Worm (Caenorhabditis elegans) whole organism, late embryonic: ENCODE results near the gene CD4.11.

Experiments
- K02D7.2 ChIP-seq: sonication (generic microtip); optimal IDR thresholded peaks from 2 replicates; lab custom pipeline; 2017; ENCODE audit warnings: mild to moderate bottlenecking, missing genetic modification characterization, missing compliant biosample characterization
- K09A11.1 ChIP-seq: sonication (generic microtip); optimal IDR thresholded peaks from 2 replicates; lab custom pipeline; 2017; ENCODE audit warnings: antibody characterized with exemption, mild to moderate bottlenecking, missing genetic modification characterization, missing compliant biosample characterization; ENCODE audit not compliant: insufficient read depth
- ama-1 ChIP-seq: fragments of 150-350 bp; optimal IDR thresholded peaks from 2 replicates; lab custom pipeline; 2014
- ceh-19 ChIP-seq: fragments of 200-800 bp; sonication (Bioruptor generic); optimal IDR thresholded peaks from 2 replicates; lab custom pipeline; 2018; ENCODE audit warnings: mild to moderate bottlenecking, missing genetic modification characterization, missing compliant biosample characterization
- ceh-2 ChIP-seq: sonication (generic microtip); optimal IDR thresholded peaks from 2 replicates; lab custom pipeline; 2016; ENCODE audit warnings: missing genotype, missing genetic modification characterization, missing compliant biosample characterization
- ceh-22 ChIP-seq: sonication (generic microtip); optimal IDR thresholded peaks from 2 replicates; lab custom pipeline; 2017; ENCODE audit warnings: missing biosample characterization, missing genetic modification characterization
- ceh-30 ChIP-seq: fragments of 150-350 bp; optimal IDR thresholded peaks from 2 replicates; lab custom pipeline; 2014; ENCODE audit warnings: missing biosample characterization, missing genetic modification characterization
- ceh-31 ChIP-seq: sonication (generic microtip); optimal IDR thresholded peaks from 2 replicates; lab custom pipeline; 2016; ENCODE audit warnings: missing genetic modification characterization, missing compliant biosample characterization
- ceh-34 ChIP-seq: sonication (generic microtip); optimal IDR thresholded peaks from 2 replicates; lab custom pipeline; 2016; ENCODE audit warnings: mild to moderate bottlenecking, missing genetic modification characterization, missing compliant biosample characterization
- ceh-45 ChIP-seq: fragments of 200-800 bp; sonication (Bioruptor generic); IDR thresholded peaks from 2 replicates; pipeline ENCODE4 v1.3.6; 2022; ENCODE audit warnings: missing genetic modification reagents, missing genetic modification characterization, missing compliant biosample characterization
- ceh-48 ChIP-seq: sonication (generic microtip); optimal IDR thresholded peaks from 2 replicates; lab custom pipeline; 2016; ENCODE audit warnings: missing genetic modification characterization, inconsistent platforms, missing compliant biosample characterization
- ceh-9 ChIP-seq: sonication (generic microtip); optimal IDR thresholded peaks from 2 replicates; lab custom pipeline; 2016; ENCODE audit warnings: mild to moderate bottlenecking, missing genetic modification characterization, inconsistent platforms, missing compliant biosample characterization
- che-1 ChIP-seq: sonication (generic microtip); optimal IDR thresholded peaks from 2 replicates; lab custom pipeline; 2016; ENCODE audit warnings: mild to moderate bottlenecking, missing genetic modification characterization, missing compliant biosample characterization
- dve-1 ChIP-seq: sonication (generic microtip); optimal IDR thresholded peaks from 2 replicates; lab custom pipeline; 2017; ENCODE audit warnings: antibody characterized with exemption, mild to moderate bottlenecking, missing genetic modification characterization, missing compliant biosample characterization
- elt-4 ChIP-seq: sonication (generic microtip); optimal IDR thresholded peaks from 2 replicates; lab custom pipeline; 2016; ENCODE audit warnings: missing genetic modification characterization, missing compliant biosample characterization
- eyg-1 ChIP-seq: sonication (generic microtip); optimal IDR thresholded peaks from 2 replicates; lab custom pipeline; 2016; ENCODE audit warnings: missing genotype, missing genetic modification characterization, missing compliant biosample characterization
- fax-1 ChIP-seq: sonication (generic microtip); optimal IDR thresholded peaks from 2 replicates; lab custom pipeline; 2016; ENCODE audit warnings: missing genotype, missing genetic modification characterization, missing compliant biosample characterization
- fkh-10 ChIP-seq: fragments of 150-350 bp; optimal IDR thresholded peaks from 2 replicates; lab custom pipeline; 2014; ENCODE audit warnings: missing biosample characterization, missing genetic modification reagents, missing genetic modification characterization
- gmeb-2 ChIP-seq: sonication (generic microtip); optimal IDR thresholded peaks from 2 replicates; lab custom pipeline; 2016; ENCODE audit warnings: missing genetic modification characterization, inconsistent platforms, missing compliant biosample characterization
- hlh-6 ChIP-seq: sonication (generic microtip); optimal IDR thresholded peaks from 2 replicates; lab custom pipeline; 2016; ENCODE audit warnings: missing genotype, missing genetic modification characterization, missing compliant biosample characterization
- mec-3 ChIP-seq: sonication (generic microtip); optimal IDR thresholded peaks from 2 replicates; lab custom pipeline; 2016; ENCODE audit warnings: borderline replicate concordance, missing genetic modification characterization, missing compliant biosample characterization
- nfya-1 ChIP-seq: sonication (generic microtip); optimal IDR thresholded peaks from 2 replicates; lab custom pipeline; 2017; ENCODE audit warnings: missing genetic modification characterization, mild to moderate bottlenecking, missing compliant biosample characterization, antibody characterized with exemption, moderate library complexity
- nhr-11 ChIP-seq: fragments of 150-350 bp; optimal IDR thresholded peaks from 2 replicates; lab custom pipeline; 2014; ENCODE audit warnings: missing biosample characterization, missing genetic modification characterization
- odd-2 ChIP-seq: sonication (generic microtip); optimal IDR thresholded peaks from 2 replicates; lab custom pipeline; 2017; ENCODE audit warnings: antibody characterized with exemption, mild to moderate bottlenecking, missing genetic modification characterization, missing compliant biosample characterization
- pax-1 ChIP-seq: fragments of 150-350 bp; optimal IDR thresholded peaks from 2 replicates; lab custom pipeline; 2014; ENCODE audit warnings: missing biosample characterization, missing genetic modification characterization
- pha-2 ChIP-seq: sonication (generic microtip); optimal IDR thresholded peaks from 2 replicates; lab custom pipeline; 2017; ENCODE audit warnings: mild to moderate bottlenecking, missing genetic modification characterization, missing compliant biosample characterization
- pha-4 ChIP-seq: fragments of 150-350 bp; optimal IDR thresholded peaks from 2 replicates; lab custom pipeline; 2018; ENCODE audit warnings: missing biosample characterization, missing genetic modification reagents, missing genetic modification characterization
- pros-1 ChIP-seq: fragments of 150-350 bp; optimal IDR thresholded peaks from 2 replicates; lab custom pipeline; 2014; ENCODE audit warnings: missing biosample characterization, missing genetic modification reagents, missing genetic modification characterization
- ref-2 ChIP-seq: sonication (generic microtip); optimal IDR thresholded peaks from 2 replicates; lab custom pipeline; 2016; ENCODE audit warnings: missing genetic modification characterization, missing compliant biosample characterization
- rnt-1 ChIP-seq: sonication (generic microtip); optimal IDR thresholded peaks from 2 replicates; lab custom pipeline; 2016; ENCODE audit warnings: missing genetic modification characterization, missing compliant biosample characterization
- sdc-2 ChIP-seq: sonication (generic microtip); optimal IDR thresholded peaks from 2 replicates; lab custom pipeline; 2016; ENCODE audit warnings: missing genotype, missing genetic modification characterization, missing compliant biosample characterization
- sox-2 ChIP-seq: fragments of 200-800 bp; sonication (Bioruptor generic); IDR thresholded peaks from 2 replicates; pipeline ENCODE4 v1.3.6; 2022; ENCODE audit warnings: missing genetic modification reagents, missing genetic modification characterization, missing compliant biosample characterization
- sox-4 ChIP-seq: sonication (generic microtip); optimal IDR thresholded peaks from 2 replicates; lab custom pipeline; 2017; ENCODE audit warnings: mild to moderate bottlenecking, missing genetic modification characterization, inconsistent platforms, missing compliant biosample characterization
- syd-9 ChIP-seq: sonication (generic microtip); optimal IDR thresholded peaks from 2 replicates; lab custom pipeline; 2016; ENCODE audit warnings: mild to moderate bottlenecking, missing genetic modification characterization, moderate library complexity, missing compliant biosample characterization
- tbx-2 ChIP-seq: sonication (generic microtip); optimal IDR thresholded peaks from 2 replicates; lab custom pipeline; 2016; ENCODE audit warnings: missing genetic modification characterization, missing compliant biosample characterization
- tbx-7 ChIP-seq: sonication (generic microtip); optimal IDR thresholded peaks from 2 replicates; lab custom pipeline; 2016; ENCODE audit warnings: missing genotype, missing genetic modification characterization, missing compliant biosample characterization
- unc-42 ChIP-seq: sonication (generic microtip); optimal IDR thresholded peaks from 2 replicates; lab custom pipeline; 2016; ENCODE audit warnings: missing genotype, missing genetic modification characterization, missing compliant biosample characterization
- unc-55 ChIP-seq: sonication (generic microtip); optimal IDR thresholded peaks from 2 replicates; lab custom pipeline; 2017; ENCODE audit warnings: missing biosample characterization, missing genetic modification reagents, missing genetic modification characterization
- zip-5 ChIP-seq: sonication (generic microtip); optimal IDR thresholded peaks from 2 replicates; lab custom pipeline; 2016; ENCODE audit warnings: missing genetic modification characterization, missing compliant biosample characterization
- ztf-16 ChIP-seq: sonication (generic microtip); optimal IDR thresholded peaks from 2 replicates; lab custom pipeline; 2017; ENCODE audit warnings: missing genetic modification characterization, missing compliant biosample characterization

The CD4.11 gene

DNA sequence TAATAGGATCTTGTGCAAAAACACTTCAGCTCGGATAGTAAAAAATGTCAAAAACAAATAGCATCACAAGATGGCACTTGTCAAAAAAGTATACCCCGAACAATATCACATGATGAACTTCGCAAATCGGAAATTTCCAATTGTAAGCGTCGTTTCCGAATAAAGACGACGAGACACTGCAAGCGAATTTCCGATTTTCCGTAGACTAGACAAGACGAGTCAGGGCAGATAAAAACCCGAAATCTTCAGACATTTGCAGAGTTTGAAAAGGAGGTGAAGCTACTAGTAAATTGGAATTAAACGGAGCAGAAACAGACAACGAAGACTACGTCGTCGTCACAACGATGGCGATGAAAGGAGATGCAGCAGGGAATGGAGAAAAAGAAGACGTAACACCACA lies 13.2 kb upstream of the CD4.11 start:
- TF ChIP-seq unc-42: peak; percentile 37
- TF ChIP-seq K02D7.2 (tag; lab: Kevin White, UChicago): no peak
- TF ChIP-seq ceh-19: no peak

DNA sequence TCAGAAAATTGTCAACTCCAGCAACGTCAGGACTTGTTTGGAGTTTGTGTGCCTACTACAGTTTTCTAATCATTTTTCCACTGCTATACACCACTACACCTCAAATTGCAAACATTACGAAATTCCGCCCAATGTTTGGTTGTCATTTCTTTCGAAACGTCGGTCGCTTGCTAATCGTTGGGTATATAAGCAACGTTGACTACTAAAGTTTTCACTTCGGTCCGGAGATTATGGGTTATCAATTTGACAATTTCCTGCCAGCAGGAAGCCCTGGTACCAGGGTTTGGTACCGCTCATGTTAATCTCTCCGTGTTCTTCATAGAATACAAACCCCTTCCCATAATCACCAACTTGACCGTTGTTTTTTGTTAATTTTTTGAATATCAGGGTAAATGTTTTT lies 8.9 kb upstream of the CD4.11 start:
- no peak for TF ChIP-seq sdc-2 (tag; lab: Kevin White, UChicago)
- no peak for TF ChIP-seq ceh-22 (tag; lab: Kevin White, UChicago)
- TF ChIP-seq ceh-9 (tag; lab: Kevin White, UChicago): no peak
- no peak for TF ChIP-seq mec-3 (tag; lab: Kevin White, UChicago)
- TF ChIP-seq dve-1: peak; percentile 77
- no peak for TF ChIP-seq ceh-2
- no peak for TF ChIP-seq unc-42
- TF ChIP-seq syd-9 (tag; lab: Kevin White, UChicago): no peak
- no peak for TF ChIP-seq pha-2 (tag; lab: Kevin White, UChicago)
- TF ChIP-seq ceh-45 (GFP tag; lab: Robert Waterston, UW): no peak
- no peak for TF ChIP-seq pha-4 (tag; lab: Kevin White, UChicago)
- peak; percentile 20 for TF ChIP-seq gmeb-2 (tag; lab: Kevin White, UChicago)

DNA sequence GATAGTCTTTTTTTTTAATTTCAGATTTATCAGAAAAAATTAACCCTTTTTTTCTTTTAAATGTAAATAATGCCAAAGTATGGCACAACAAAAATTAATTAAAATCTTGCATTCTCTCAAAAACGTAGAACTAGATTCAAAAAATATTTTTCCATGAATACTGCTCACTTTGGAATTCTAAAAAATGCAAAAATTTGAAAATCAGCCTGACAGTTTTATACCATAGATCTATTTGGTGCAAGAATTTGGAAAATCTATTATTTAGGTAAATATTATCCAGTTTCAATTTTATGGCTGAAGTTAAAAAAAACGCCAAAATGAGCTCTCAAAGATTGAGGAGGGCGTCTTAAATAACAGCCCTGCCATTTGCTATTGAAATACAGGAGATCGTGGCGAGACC lies 5.3 kb upstream of the CD4.11 start:
- TF ChIP-seq ceh-30 (tag; lab: Kevin White, UChicago) (no peak), ztf-16 (no peak), sdc-2 (tag; lab: Kevin White, UChicago) (no peak), hlh-6 (tag; lab: Kevin White, UChicago) (no peak), unc-55 (GFP tag; lab: Kevin White, UChicago) (no peak), fkh-10 (GFP tag; lab: Kevin White, UChicago) (no peak), elt-4 (tag; lab: Kevin White, UChicago) (no peak), ceh-19 (no peak)

DNA sequence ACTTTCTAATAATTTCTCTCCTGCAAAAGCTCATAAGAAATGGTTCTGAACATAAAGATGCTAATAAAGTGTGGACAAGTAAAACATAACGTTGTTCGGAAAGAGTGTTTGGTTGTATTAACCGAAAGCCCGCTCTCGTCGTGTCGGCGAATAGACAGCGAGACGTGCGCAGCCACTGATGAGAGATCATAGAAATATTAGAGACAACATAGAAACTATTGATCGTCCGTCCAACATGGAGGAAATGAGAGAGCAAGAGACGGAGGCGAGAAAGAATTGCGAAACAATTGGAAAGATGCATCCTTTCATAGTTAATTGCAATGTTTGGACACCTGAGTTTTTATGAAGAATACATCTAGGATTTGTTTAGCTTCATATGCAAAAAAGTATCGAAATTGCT lies 4.4 kb upstream of the CD4.11 start:
- no peak for TF ChIP-seq sdc-2 (tag; lab: Kevin White, UChicago)
- TF ChIP-seq ceh-48 (tag; lab: Kevin White, UChicago): peak; percentile 80
- peak; percentile 74 for TF ChIP-seq ceh-31 (tag; lab: Kevin White, UChicago)
- peak; percentile 30 for TF ChIP-seq unc-42
- peak; percentile 6 for TF ChIP-seq ref-2 (tag; lab: Kevin White, UChicago)
- peak; percentile 69 for TF ChIP-seq K09A11.1 (tag; lab: Kevin White, UChicago)
- no peak for TF ChIP-seq eyg-1 (tag; lab: Kevin White, UChicago)
- TF ChIP-seq tbx-2: peak; percentile 31
- TF ChIP-seq elt-4 (tag; lab: Kevin White, UChicago): no peak
- no peak for TF ChIP-seq ceh-34 (tag; lab: Kevin White, UChicago)
- no peak for TF ChIP-seq dve-1
- TF ChIP-seq tbx-7 (tag; lab: Kevin White, UChicago): no peak
- TF ChIP-seq unc-55 (GFP tag; lab: Kevin White, UChicago): peak; percentile 38
- TF ChIP-seq nfya-1 (tag; lab: Kevin White, UChicago): peak; percentile 87
- TF ChIP-seq sox-2 (GFP tag; lab: Robert Waterston, UW): peak; percentile 40; the same call in 1 of the 2 replicates
- peak; percentile 21 for TF ChIP-seq pax-1 (tag; lab: Kevin White, UChicago)
- TF ChIP-seq ceh-2: peak; percentile 46

DNA sequence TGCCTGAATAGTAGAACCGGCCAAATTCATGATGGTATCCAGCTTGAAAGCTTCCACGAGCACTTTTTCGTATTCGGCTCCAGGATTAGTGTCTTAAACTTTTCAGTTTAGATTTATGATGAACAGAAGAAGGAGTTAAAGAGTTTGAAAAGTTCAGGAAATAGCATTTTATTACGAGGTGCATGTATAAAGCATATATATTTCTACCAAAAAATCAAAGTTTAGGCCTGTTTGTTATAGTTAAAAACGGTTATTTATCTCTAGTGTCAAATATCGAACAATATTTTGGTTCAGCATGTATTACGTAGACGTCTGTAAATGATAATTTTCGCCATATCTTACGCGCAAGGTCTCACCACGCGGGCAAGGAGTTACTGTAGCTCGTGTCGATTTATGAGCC lies 3.6 kb upstream of the CD4.11 start, which contains the start of gene klc-2:
Gene klc-2, minus strand, starts transcription at position 101 of the 400 bp plus-strand sequence.
- TF ChIP-seq ama-1 (lab: Kevin White, UChicago) (no peak), nhr-11 (tag; lab: Kevin White, UChicago) (no peak), ref-2 (tag; lab: Kevin White, UChicago) (no peak), che-1 (tag; lab: Kevin White, UChicago) (no peak), sox-2 (GFP tag; lab: Robert Waterston, UW) (no peak), odd-2 (tag; lab: Kevin White, UChicago) (no peak), zip-5 (tag; lab: Kevin White, UChicago) (no peak), sox-4 (tag; lab: Kevin White, UChicago) (no peak), rnt-1 (tag; lab: Kevin White, UChicago) (no peak), hlh-6 (tag; lab: Kevin White, UChicago) (no peak), pros-1 (no peak), fax-1 (tag; lab: Kevin White, UChicago) (no peak), eyg-1 (tag; lab: Kevin White, UChicago) (no peak)
